Fruit fly (Drosophila melanogaster): ENCODE results near the gene CG4953.

The CG4953 gene

DNA sequence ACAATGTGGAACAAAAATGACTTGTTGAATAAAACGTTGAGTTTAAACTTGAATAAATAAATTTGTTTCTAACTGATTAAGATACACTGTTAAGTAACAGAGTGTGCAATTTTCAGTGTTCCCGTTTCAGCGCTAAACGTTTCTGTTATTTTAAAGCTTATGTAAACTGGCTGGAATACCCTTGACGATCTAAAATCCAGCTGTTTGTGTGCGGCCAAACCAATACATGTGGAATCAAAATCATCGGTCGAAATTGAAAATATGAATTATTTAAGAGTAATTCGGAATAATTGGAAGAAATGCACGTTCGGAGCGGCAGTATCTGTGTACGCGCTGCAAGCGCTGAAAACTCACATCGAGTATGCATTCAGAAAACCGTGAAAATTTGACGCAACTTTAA lies 3.4 kb downstream of the CG4953 start, which contains the start of gene Mulk:
Gene Mulk (plus strand): TSS at position 198 of the 400 bp plus-strand sequence.
- TF ChIP-seq Hr96 (GFP tag; optimal IDR thresholded peaks at IDR 0.05) (no peak), CG11617 (GFP tag; optimal IDR thresholded peaks at IDR 0.05) (no peak), CG12768 (GFP tag; optimal IDR thresholded peaks at IDR 0.05) (no peak), ovo (GFP tag; optimal IDR thresholded peaks at IDR 0.05) (no peak), CG14711 (tag; optimal IDR thresholded peaks at IDR 0.05) (no peak), Crg-1 (GFP tag; optimal IDR thresholded peaks at IDR 0.05) (no peak), CG7045 (GFP tag; optimal IDR thresholded peaks at IDR 0.05) (no peak), CG33017 (tag; optimal IDR thresholded peaks at IDR 0.05) (no peak), CG1620 (GFP tag; optimal IDR thresholded peaks at IDR 0.05) (no peak), CG7101 (tag; optimal IDR thresholded peaks at IDR 0.05) (no peak), kay (GFP tag; ENCODE audit: borderline replicate concordance) (no peak), pad (GFP tag; optimal IDR thresholded peaks at IDR 0.05) (no peak), bab1 (GFP tag; optimal IDR thresholded peaks at IDR 0.05) (no peak), CG5204 (GFP tag; optimal IDR thresholded peaks at IDR 0.05) (no peak), cnc (optimal IDR thresholded peaks at IDR 0.05) (no peak)

DNA sequence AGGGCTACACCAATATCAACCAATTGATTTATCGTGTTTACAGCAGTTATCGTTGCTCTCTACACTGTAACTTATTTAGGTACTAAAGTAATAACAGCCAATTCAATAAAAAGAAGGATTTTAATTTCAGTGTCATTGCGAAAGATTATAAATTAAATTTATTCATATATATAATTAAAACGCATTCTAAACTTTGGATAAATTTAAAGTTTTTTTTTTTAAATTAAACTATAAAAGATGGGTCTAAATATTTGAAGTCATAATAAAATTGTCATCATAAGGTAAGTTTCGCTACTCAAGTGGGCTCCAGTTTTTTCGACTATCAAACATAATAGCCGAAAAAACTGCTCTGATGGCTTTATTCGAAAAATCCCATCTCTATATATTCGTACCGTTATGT lies 5.7 kb downstream of the CG4953 start, which contains the start of gene trk:
Gene trk (minus strand): TSS at position 101 of the 400 bp plus-strand sequence.
- TF ChIP-seq kay (GFP tag; ENCODE audit: borderline replicate concordance), result no peak
- no peak for TF ChIP-seq CG1620 (GFP tag; optimal IDR thresholded peaks at IDR 0.05)
- TF ChIP-seq CG14711 (tag; optimal IDR thresholded peaks at IDR 0.05), result no peak
- TF ChIP-seq Mnt (GFP tag; optimal IDR thresholded peaks at IDR 0.05), result no peak
- TF ChIP-seq pad (GFP tag; optimal IDR thresholded peaks at IDR 0.05), result no peak
- no peak for TF ChIP-seq CG7045 (GFP tag; optimal IDR thresholded peaks at IDR 0.05)
- no peak for TF ChIP-seq tj (GFP tag; optimal IDR thresholded peaks at IDR 0.05)
- no peak for TF ChIP-seq bab1 (GFP tag; optimal IDR thresholded peaks at IDR 0.05)
- TF ChIP-seq Clk (GFP tag; optimal IDR thresholded peaks at IDR 0.05), result no peak
- no peak for TF ChIP-seq CG7101 (tag; optimal IDR thresholded peaks at IDR 0.05)
- no peak for TF ChIP-seq toe (GFP tag; optimal IDR thresholded peaks at IDR 0.05)

DNA sequence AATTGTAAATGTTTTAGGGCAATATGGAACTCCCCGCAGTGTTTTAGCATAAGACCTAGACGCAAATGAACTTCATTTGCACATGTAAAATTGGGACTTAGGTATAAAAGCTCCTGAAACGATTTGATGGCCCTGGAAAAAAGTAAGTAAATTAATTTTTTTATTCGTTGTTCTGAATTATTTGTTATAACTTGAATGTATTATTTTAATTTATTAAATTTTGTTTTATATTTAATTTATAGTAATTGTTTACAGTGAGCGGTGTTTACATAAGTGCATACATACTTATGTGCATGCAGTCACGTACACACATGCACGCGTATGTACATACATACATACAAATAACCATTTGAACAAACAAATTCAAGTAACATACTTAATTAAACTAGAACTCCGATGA lies 9.9 kb downstream of the CG4953 start:
- TF ChIP-seq CG14711 (tag; optimal IDR thresholded peaks at IDR 0.05) (peak; percentile 64), Clk (GFP tag; optimal IDR thresholded peaks at IDR 0.05) (no peak), cic (GFP tag; optimal IDR thresholded peaks at IDR 0.05) (no peak), Mnt (GFP tag; optimal IDR thresholded peaks at IDR 0.05) (no peak), tj (GFP tag; optimal IDR thresholded peaks at IDR 0.05) (peak; percentile 25), toe (GFP tag; optimal IDR thresholded peaks at IDR 0.05) (no peak), bab1 (GFP tag; optimal IDR thresholded peaks at IDR 0.05) (peak; percentile 63), CG12768 (GFP tag; optimal IDR thresholded peaks at IDR 0.05) (peak; percentile 29), CG7045 (GFP tag; optimal IDR thresholded peaks at IDR 0.05) (peak; percentile 68), ovo (GFP tag; optimal IDR thresholded peaks at IDR 0.05) (no peak), kay (GFP tag; ENCODE audit: borderline replicate concordance) (peak; percentile 45), Hr96 (GFP tag; optimal IDR thresholded peaks at IDR 0.05) (no peak), pad (GFP tag; optimal IDR thresholded peaks at IDR 0.05) (no peak), CG33017 (tag; optimal IDR thresholded peaks at IDR 0.05) (no peak), CG7101 (tag; optimal IDR thresholded peaks at IDR 0.05) (peak; percentile 15), CG5204 (GFP tag; optimal IDR thresholded peaks at IDR 0.05) (no peak), CG11617 (GFP tag; optimal IDR thresholded peaks at IDR 0.05) (peak; percentile 50), Crg-1 (GFP tag; optimal IDR thresholded peaks at IDR 0.05) (no peak)

DNA sequence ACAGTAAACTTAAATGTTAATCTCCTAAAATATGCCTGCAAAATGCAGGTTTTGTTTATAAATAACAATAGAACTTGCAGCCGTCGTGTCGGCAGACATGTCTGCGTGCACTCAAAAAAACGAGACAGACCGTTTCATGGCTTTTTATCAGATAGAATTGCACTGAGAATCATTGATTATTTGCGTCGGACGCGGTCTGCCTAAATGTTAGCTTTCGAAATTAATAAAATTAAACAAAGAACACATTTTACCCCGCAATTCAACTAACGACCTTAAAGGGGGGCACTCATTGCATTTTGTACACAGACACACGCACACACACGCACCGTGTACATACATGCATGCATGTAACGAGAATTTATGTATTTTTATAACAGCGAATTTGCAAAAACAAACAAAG lies 10.3 kb downstream of the CG4953 start:
- peak; percentile 30 for TF ChIP-seq CG11617 (GFP tag; optimal IDR thresholded peaks at IDR 0.05)
- TF ChIP-seq CG7101 (tag; optimal IDR thresholded peaks at IDR 0.05), result no peak
- no peak for TF ChIP-seq Hr96 (GFP tag; optimal IDR thresholded peaks at IDR 0.05)
- no peak for TF ChIP-seq pad (GFP tag; optimal IDR thresholded peaks at IDR 0.05)
- TF ChIP-seq Mnt (GFP tag; optimal IDR thresholded peaks at IDR 0.05), result peak; percentile 51
- TF ChIP-seq Clk (GFP tag; optimal IDR thresholded peaks at IDR 0.05), result no peak
- no peak for TF ChIP-seq CG5204 (GFP tag; optimal IDR thresholded peaks at IDR 0.05)
- peak; percentile 32 for TF ChIP-seq CG12768 (GFP tag; optimal IDR thresholded peaks at IDR 0.05)
- TF ChIP-seq tj (GFP tag; optimal IDR thresholded peaks at IDR 0.05), result peak; percentile 21
- peak; percentile 70 for TF ChIP-seq kay (GFP tag; ENCODE audit: borderline replicate concordance)

DNA sequence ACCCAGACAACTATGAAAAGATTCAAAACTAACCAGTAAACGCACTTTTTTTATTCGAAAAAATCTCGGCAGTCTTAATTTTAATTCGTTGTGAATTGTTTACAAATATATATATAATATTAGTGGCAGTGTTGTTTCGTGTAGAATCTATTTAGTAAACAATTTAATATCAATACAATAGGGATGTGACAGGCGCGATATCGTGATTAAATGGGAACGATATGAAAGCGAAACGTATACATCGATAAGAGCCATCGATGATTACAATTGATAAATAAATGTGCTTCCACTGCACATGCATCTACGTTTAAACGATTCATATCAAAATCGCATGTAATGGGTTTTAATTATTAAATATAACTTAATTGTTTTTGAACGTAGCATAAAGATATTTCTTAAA lies 10.9 kb downstream of the CG4953 start:
- TF ChIP-seq Crg-1 (GFP tag; optimal IDR thresholded peaks at IDR 0.05) (no peak), CG7101 (tag; optimal IDR thresholded peaks at IDR 0.05) (peak; percentile 3), kay (GFP tag; ENCODE audit: borderline replicate concordance) (peak; percentile 71), CG7045 (GFP tag; optimal IDR thresholded peaks at IDR 0.05) (no peak), pad (GFP tag; optimal IDR thresholded peaks at IDR 0.05) (no peak), toe (GFP tag; optimal IDR thresholded peaks at IDR 0.05) (no peak), bab1 (GFP tag; optimal IDR thresholded peaks at IDR 0.05) (peak; percentile 34), CG1620 (GFP tag; optimal IDR thresholded peaks at IDR 0.05) (peak; percentile 41)

DNA sequence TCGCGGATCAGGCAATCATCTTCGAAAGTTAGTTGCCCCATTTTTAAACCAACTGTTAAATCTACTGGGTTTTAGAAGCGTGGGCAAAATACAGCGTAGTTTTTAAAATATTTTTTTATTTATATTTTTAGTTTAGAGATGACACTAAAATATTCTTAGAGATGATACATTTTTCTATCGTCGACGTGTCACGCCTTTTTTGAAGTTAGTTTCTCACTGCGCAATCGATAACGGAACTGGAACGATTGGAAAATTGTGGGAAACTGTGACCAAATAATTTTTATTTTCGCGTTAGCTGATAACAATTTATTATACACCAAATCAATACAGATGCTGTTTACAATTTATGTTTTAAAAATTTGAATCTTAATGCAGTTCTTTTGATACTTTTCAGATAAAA lies 12.2 kb downstream of the CG4953 start, which contains the start of gene Utx:
Gene Utx (minus strand): TSS at position 154 of the 400 bp plus-strand sequence.
- TF ChIP-seq pad (GFP tag; optimal IDR thresholded peaks at IDR 0.05) (no peak), tj (GFP tag; optimal IDR thresholded peaks at IDR 0.05) (no peak), toe (GFP tag; optimal IDR thresholded peaks at IDR 0.05) (no peak), CG33017 (tag; optimal IDR thresholded peaks at IDR 0.05) (no peak), CG7101 (tag; optimal IDR thresholded peaks at IDR 0.05) (no peak), Mnt (GFP tag; optimal IDR thresholded peaks at IDR 0.05) (peak; percentile 5), ovo (GFP tag; optimal IDR thresholded peaks at IDR 0.05) (no peak), CG5204 (GFP tag; optimal IDR thresholded peaks at IDR 0.05) (no peak), CG14711 (tag; optimal IDR thresholded peaks at IDR 0.05) (no peak), Clk (GFP tag; optimal IDR thresholded peaks at IDR 0.05) (no peak), CG1620 (GFP tag; optimal IDR thresholded peaks at IDR 0.05) (peak; percentile 24)

All from whole organism, adult.